Worm (Caenorhabditis elegans) whole organism, mixed stage, embryonic: Measurements from ENCODE around the gene Y53C12A.7.

Experiments used
- M03D4.4 ChIP-seq: sonication (generic microtip); optimal IDR thresholded peaks from 2 replicates; lab custom pipeline; 2017; ENCODE audit warnings: mild to moderate bottlenecking, missing genetic modification characterization, missing compliant biosample characterization
- bed-3 ChIP-seq: fragments of 200-800 bp; sonication (Bioruptor generic); optimal IDR thresholded peaks from 3 replicates; lab custom pipeline; 2018; ENCODE audit warnings: mild to moderate bottlenecking, missing genetic modification characterization, moderate library complexity, missing compliant biosample characterization
- ceh-39 ChIP-seq: fragments of 150-350 bp; optimal IDR thresholded peaks from 2 replicates; lab custom pipeline; 2014; ENCODE audit warnings: missing biosample characterization, missing genetic modification characterization
- ceh-43 ChIP-seq: fragments of 200-800 bp; sonication (Bioruptor generic); optimal IDR thresholded peaks from 2 replicates; lab custom pipeline; 2018; ENCODE audit warnings: mild to moderate bottlenecking, missing genetic modification characterization, moderate library complexity, missing compliant biosample characterization
- ceh-83 ChIP-seq: fragments of 200-800 bp; sonication (Bioruptor generic); optimal IDR thresholded peaks from 2 replicates; lab custom pipeline; 2018; ENCODE audit warnings: mild to moderate bottlenecking, missing genetic modification characterization, missing compliant biosample characterization
- ces-1 ChIP-seq: fragments of 150-350 bp; optimal IDR thresholded peaks from 2 replicates; lab custom pipeline; 2014; ENCODE audit warnings: missing biosample characterization, missing genetic modification reagents, missing genetic modification characterization
- cnd-1 ChIP-seq: fragments of 200-800 bp; sonication (Bioruptor generic); optimal IDR thresholded peaks from 2 replicates; lab custom pipeline; 2018; ENCODE audit warnings: mild to moderate bottlenecking, missing genetic modification characterization, missing compliant biosample characterization
- drap-1 ChIP-seq: fragments of 200-800 bp; sonication (Bioruptor generic); optimal IDR thresholded peaks from 3 replicates; lab custom pipeline; 2018; ENCODE audit warnings: mild to moderate bottlenecking, missing genetic modification characterization, missing compliant biosample characterization
- flh-1 ChIP-seq: fragments of 200-800 bp; sonication (Bioruptor generic); optimal IDR thresholded peaks from 2 replicates; lab custom pipeline; 2018; ENCODE audit warnings: mild to moderate bottlenecking, missing genetic modification characterization, moderate library complexity, missing compliant biosample characterization
- ham-2 ChIP-seq: fragments of 200-800 bp; sonication (Bioruptor generic); optimal IDR thresholded peaks from 2 replicates; lab custom pipeline; 2018; ENCODE audit warnings: mild to moderate bottlenecking, missing genetic modification characterization, missing compliant biosample characterization
- hlh-1 ChIP-seq: fragments of 150-350 bp; optimal IDR thresholded peaks from 2 replicates; lab custom pipeline; 2014; ENCODE audit warnings: missing biosample characterization, missing genetic modification reagents, missing genetic modification characterization
- lin-13 ChIP-seq: fragments of 150-350 bp; optimal IDR thresholded peaks from 2 replicates; lab custom pipeline; 2014; ENCODE audit warnings: missing biosample characterization, missing genetic modification characterization
- lin-32 ChIP-seq: fragments of 200-800 bp; sonication (Bioruptor generic); optimal IDR thresholded peaks from 2 replicates; lab custom pipeline; 2018; ENCODE audit warnings: mild to moderate bottlenecking, missing genetic modification characterization, missing compliant biosample characterization
- lsy-2 ChIP-seq: fragments of 150-350 bp; optimal IDR thresholded peaks from 2 replicates; lab custom pipeline; 2014; ENCODE audit warnings: missing biosample characterization, missing genetic modification characterization
- mab-5 ChIP-seq: fragments of 150-350 bp; optimal IDR thresholded peaks from 2 replicates; lab custom pipeline; 2014; ENCODE audit warnings: missing biosample characterization, missing genetic modification characterization
- mls-2 ChIP-seq: sonication (generic microtip); optimal IDR thresholded peaks from 2 replicates; lab custom pipeline; 2016; ENCODE audit warnings: mild to moderate bottlenecking, missing genetic modification characterization, moderate library complexity, missing compliant biosample characterization
- nhr-2 ChIP-seq: fragments of 150-350 bp; optimal IDR thresholded peaks from 2 replicates; lab custom pipeline; 2014; ENCODE audit warnings: missing biosample characterization, missing genetic modification characterization
- nhr-237 ChIP-seq: fragments of 150-350 bp; optimal IDR thresholded peaks from 2 replicates; lab custom pipeline; 2014; ENCODE audit warnings: missing biosample characterization, missing genetic modification characterization
- nhr-28 ChIP-seq: fragments of 150-350 bp; optimal IDR thresholded peaks from 2 replicates; lab custom pipeline; 2014; ENCODE audit warnings: missing biosample characterization, missing genetic modification characterization
- pha-4 ChIP-seq: fragments of 150-350 bp; optimal IDR thresholded peaks from 2 replicates; lab custom pipeline; 2018; ENCODE audit warnings: missing biosample characterization, missing genetic modification reagents, missing genetic modification characterization
- snpc-4 ChIP-seq: fragments of 150-350 bp; optimal IDR thresholded peaks from 2 replicates; lab custom pipeline; 2014; ENCODE audit warnings: missing biosample characterization, missing genetic modification characterization
- sptf-1 ChIP-seq: sonication (generic microtip); optimal IDR thresholded peaks from 2 replicates; lab custom pipeline; 2017; ENCODE audit warnings: mild to moderate bottlenecking, missing genetic modification characterization, moderate library complexity, missing compliant biosample characterization
- tbx-8 ChIP-seq: fragments of 200-800 bp; sonication (Bioruptor generic); optimal IDR thresholded peaks from 2 replicates; lab custom pipeline; 2018; ENCODE audit warnings: mild to moderate bottlenecking, missing genetic modification characterization, moderate library complexity, missing compliant biosample characterization
- unc-39 ChIP-seq: fragments of 150-350 bp; optimal IDR thresholded peaks from 2 replicates; lab custom pipeline; 2014; ENCODE audit warnings: missing biosample characterization, missing genetic modification characterization
- unc-62 ChIP-seq: fragments of 150-350 bp; optimal IDR thresholded peaks from 2 replicates; lab custom pipeline; 2014; ENCODE audit warnings: missing biosample characterization, missing genetic modification reagents, missing genetic modification characterization
- zip-8 ChIP-seq: fragments of 150-350 bp; optimal IDR thresholded peaks from 2 replicates; lab custom pipeline; 2014; ENCODE audit warnings: missing biosample characterization, missing genetic modification characterization
- ztf-11 ChIP-seq: fragments of 150-350 bp; optimal IDR thresholded peaks from 2 replicates; lab custom pipeline; 2014; ENCODE audit warnings: missing biosample characterization, missing genetic modification characterization

Y53C12A.7 gene

ce11 chrII:9667382-9667781 is 33.0 kb upstream of the Y53C12A.7 start, which contains the start of gene ZK1320.11:
TSS of gene ZK1320.11 (plus strand) at chrII:9667624.
- TF ChIP-seq bed-3 (GFP tag; lab: Kevin White, UChicago) (no peak), ces-1 (GFP tag; lab: Kevin White, UChicago) (peak; percentile 55)

- TF ChIP-seq ces-1 (GFP tag; lab: Kevin White, UChicago) (peak; percentile 69), snpc-4 (tag; lab: Kevin White, UChicago) (no peak), lsy-2 (tag; lab: Kevin White, UChicago) (peak; percentile 53), mab-5 (tag; lab: Kevin White, UChicago) (no peak), pha-4 (tag; lab: Kevin White, UChicago) (peak; percentile 31), ceh-39 (no peak), ztf-11 (tag; lab: Kevin White, UChicago) (no peak), nhr-28 (tag; lab: Kevin White, UChicago) (no peak)
These were observed 31.4 kb upstream of the Y53C12A.7 start, which contains the start of gene taf-8 for ce11 chrII:9668959-9669358. TSS of gene taf-8 (plus strand) at chrII:9669318.

- TF ChIP-seq ceh-43 (no peak), mls-2 (tag; lab: Kevin White, UChicago) (no peak), lsy-2 (tag; lab: Kevin White, UChicago) (no peak), ces-1 (GFP tag; lab: Kevin White, UChicago) (no peak), mab-5 (tag; lab: Kevin White, UChicago) (no peak), pha-4 (tag; lab: Kevin White, UChicago) (no peak), hlh-1 (no peak), lin-13 (tag; lab: Kevin White, UChicago) (no peak), snpc-4 (tag; lab: Kevin White, UChicago) (no peak), flh-1 (GFP tag; lab: Kevin White, UChicago) (no peak), zip-8 (no peak), sptf-1 (tag; lab: Kevin White, UChicago) (no peak), ceh-39 (no peak)
These were observed 29.0 kb upstream of the Y53C12A.7 start, which contains the start of gene ZK1320.7 for ce11 chrII:9671308-9671707. TSS of gene ZK1320.7 (plus strand) at chrII:9671608.

ce11 chrII:9674678-9675077 is 25.7 kb upstream of the Y53C12A.7 start, which contains the start of gene arc-1:
TSS of gene arc-1 (plus strand) at chrII:9674978.
- TF ChIP-seq lin-13 (tag; lab: Kevin White, UChicago), result no peak
- TF ChIP-seq tbx-8, result no peak
- no peak for TF ChIP-seq nhr-237 (tag; lab: Kevin White, UChicago)
- TF ChIP-seq flh-1 (GFP tag; lab: Kevin White, UChicago), result no peak
- no peak for TF ChIP-seq unc-39 (tag; lab: Kevin White, UChicago)
- TF ChIP-seq nhr-28 (tag; lab: Kevin White, UChicago), result no peak
- TF ChIP-seq unc-62 (GFP tag; lab: Kevin White, UChicago), result no peak
- TF ChIP-seq ham-2 (GFP tag; lab: Kevin White, UChicago), result no peak
- TF ChIP-seq sptf-1 (tag; lab: Kevin White, UChicago), result no peak

- TF ChIP-seq unc-62 (GFP tag; lab: Kevin White, UChicago), result no peak
- no peak for TF ChIP-seq mls-2 (tag; lab: Kevin White, UChicago)
- no peak for TF ChIP-seq drap-1
- TF ChIP-seq, all 35 proteins: peak for 0
These were observed 22.9 kb upstream of the Y53C12A.7 start for ce11 chrII:9677470-9677869.

- TF ChIP-seq mab-5 (tag; lab: Kevin White, UChicago) (no peak), lin-13 (tag; lab: Kevin White, UChicago) (no peak), snpc-4 (tag; lab: Kevin White, UChicago) (no peak), nhr-2 (tag; lab: Kevin White, UChicago) (no peak), M03D4.4 (no peak), ces-1 (GFP tag; lab: Kevin White, UChicago) (no peak), ztf-11 (tag; lab: Kevin White, UChicago) (no peak), sptf-1 (tag; lab: Kevin White, UChicago) (no peak), cnd-1 (tag; lab: Kevin White, UChicago) (no peak), lsy-2 (tag; lab: Kevin White, UChicago) (no peak), ceh-43 (no peak), lin-32 (GFP tag; lab: Kevin White, UChicago) (no peak), pha-4 (tag; lab: Kevin White, UChicago) (no peak), ceh-39 (no peak), ceh-83 (no peak), ham-2 (GFP tag; lab: Kevin White, UChicago) (no peak)
These were observed 20.5 kb upstream of the Y53C12A.7 start for ce11 chrII:9679842-9680241.
